Worm (Caenorhabditis elegans) whole organism, mixed stage, embryonic: Measurements from ENCODE around the gene gar-1.

ENCODE experiments used
- M03D4.4 ChIP-seq: sonication (generic microtip); optimal IDR thresholded peaks from 2 replicates; lab custom pipeline; 2017; ENCODE audit warnings: mild to moderate bottlenecking, missing genetic modification characterization, missing compliant biosample characterization
- ces-1 ChIP-seq: fragments of 150-350 bp; optimal IDR thresholded peaks from 2 replicates; lab custom pipeline; 2014; ENCODE audit warnings: missing biosample characterization, missing genetic modification reagents, missing genetic modification characterization
- flh-1 ChIP-seq: fragments of 200-800 bp; sonication (Bioruptor generic); optimal IDR thresholded peaks from 2 replicates; lab custom pipeline; 2018; ENCODE audit warnings: mild to moderate bottlenecking, missing genetic modification characterization, moderate library complexity, missing compliant biosample characterization
- ham-2 ChIP-seq: fragments of 200-800 bp; sonication (Bioruptor generic); optimal IDR thresholded peaks from 2 replicates; lab custom pipeline; 2018; ENCODE audit warnings: mild to moderate bottlenecking, missing genetic modification characterization, missing compliant biosample characterization
- mep-1 ChIP-seq: fragments of 150-350 bp; optimal IDR thresholded peaks from 2 replicates; lab custom pipeline; 2017; ENCODE audit warnings: missing biosample characterization, missing genetic modification reagents, missing genetic modification characterization, inconsistent platforms
- nhr-28 ChIP-seq: fragments of 150-350 bp; optimal IDR thresholded peaks from 2 replicates; lab custom pipeline; 2014; ENCODE audit warnings: missing biosample characterization, missing genetic modification characterization
- nhr-76 ChIP-seq: sonication (generic microtip); optimal IDR thresholded peaks from 2 replicates; lab custom pipeline; 2017; ENCODE audit warnings: missing biosample characterization, missing genetic modification characterization
- pha-4 ChIP-seq: fragments of 150-350 bp; optimal IDR thresholded peaks from 2 replicates; lab custom pipeline; 2018; ENCODE audit warnings: missing biosample characterization, missing genetic modification reagents, missing genetic modification characterization
- snpc-4 ChIP-seq: fragments of 150-350 bp; optimal IDR thresholded peaks from 2 replicates; lab custom pipeline; 2014; ENCODE audit warnings: missing biosample characterization, missing genetic modification characterization
- unc-39 ChIP-seq: fragments of 150-350 bp; optimal IDR thresholded peaks from 2 replicates; lab custom pipeline; 2014; ENCODE audit warnings: missing biosample characterization, missing genetic modification characterization
- unc-62 ChIP-seq: fragments of 150-350 bp; optimal IDR thresholded peaks from 2 replicates; lab custom pipeline; 2014; ENCODE audit warnings: missing biosample characterization, missing genetic modification reagents, missing genetic modification characterization
- ztf-11 ChIP-seq: fragments of 150-350 bp; optimal IDR thresholded peaks from 2 replicates; lab custom pipeline; 2014; ENCODE audit warnings: missing biosample characterization, missing genetic modification characterization

DNA sequence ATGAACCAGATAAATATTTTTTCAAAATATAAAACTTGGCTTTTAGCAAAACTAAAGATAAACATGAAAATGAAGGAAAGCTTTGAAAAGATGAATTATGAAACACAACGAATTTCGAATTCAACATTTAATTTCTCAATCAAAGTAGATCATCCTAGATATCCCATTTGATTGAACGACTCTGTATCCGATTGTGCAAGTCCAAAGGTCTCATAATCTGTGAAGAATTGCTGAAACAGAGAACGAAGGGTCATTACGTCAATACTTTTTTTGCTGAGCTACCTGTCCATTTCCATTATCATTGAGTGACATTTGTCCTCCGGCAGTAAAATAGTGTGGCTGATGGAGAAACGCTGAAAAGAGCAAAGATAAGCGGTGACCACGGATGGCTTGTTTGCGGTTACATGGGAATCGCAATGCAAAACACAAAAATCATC is 38.0 kb upstream of the gar-1 start:
- no peak for TF ChIP-seq snpc-4 (tag; lab: Kevin White, UChicago)
- no peak for TF ChIP-seq nhr-76
- TF ChIP-seq ham-2, result no peak
- TF ChIP-seq nhr-28 (tag; lab: Kevin White, UChicago), result no peak
- TF ChIP-seq unc-62 (GFP tag; lab: Kevin White, UChicago), result no peak
- no peak for TF ChIP-seq pha-4 (tag; lab: Kevin White, UChicago)
- no peak for TF ChIP-seq M03D4.4 (tag; lab: Kevin White, UChicago)
- no peak for TF ChIP-seq flh-1
- TF ChIP-seq ztf-11 (tag; lab: Kevin White, UChicago), result no peak
- no peak for TF ChIP-seq mep-1 (tag; lab: Kevin White, UChicago)
- TF ChIP-seq ces-1 (GFP tag; lab: Kevin White, UChicago), result no peak
- TF ChIP-seq unc-39, result no peak
